Fruit fly (Drosophila melanogaster): ENCODE measurements around the gene Vha100-1.

Vha100-1 gene

DNA sequence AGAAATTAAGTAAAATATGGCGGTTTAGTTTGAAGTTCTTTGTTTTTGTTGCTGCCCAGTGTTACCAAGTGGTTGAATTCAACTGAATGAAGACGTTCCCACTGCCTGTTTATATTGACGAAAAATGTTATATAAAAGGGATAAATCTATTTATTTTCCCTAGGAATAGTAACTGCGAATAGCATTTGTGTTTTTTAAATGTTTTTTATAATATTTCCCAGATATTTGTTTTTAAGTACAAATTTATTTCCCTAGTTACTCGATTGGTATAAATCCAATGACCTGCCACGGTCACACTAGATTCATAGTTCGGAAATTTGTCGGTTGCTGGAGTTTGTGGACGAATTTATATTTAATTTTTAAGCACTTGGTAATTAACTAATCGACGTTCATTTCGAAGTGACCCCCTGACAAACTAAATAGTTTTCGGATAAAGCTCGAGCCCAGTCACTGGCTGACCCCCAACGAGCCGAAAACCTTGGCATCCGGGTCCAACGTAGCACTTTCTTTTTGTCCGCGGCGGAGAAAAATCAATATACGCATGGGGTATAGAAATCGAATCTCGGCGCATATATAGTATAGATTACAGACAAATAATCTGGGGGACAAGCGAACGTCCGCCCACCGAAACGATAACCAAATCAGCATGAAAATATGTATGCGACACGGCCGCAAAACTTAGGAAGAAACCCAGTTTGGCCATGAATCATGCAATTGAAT lies at the start of gene Vha100-1, which contains the start of gene dgt6:
Gene Vha100-1 (plus strand): TSS at position 292 of the 720 bp plus-strand sequence.
Gene dgt6 (minus strand): TSS at position 71 of the 720 bp plus-strand sequence.
- no peak for TF ChIP-seq cnc (optimal IDR thresholded peaks at IDR 0.05)
- TF ChIP-seq bab1 (GFP tag; optimal IDR thresholded peaks at IDR 0.05), result peak; percentile 37
- no peak for TF ChIP-seq tj (GFP tag; optimal IDR thresholded peaks at IDR 0.05)
- no peak for TF ChIP-seq kay (GFP tag; ENCODE audit: borderline replicate concordance)
- TF ChIP-seq CG7045 (GFP tag; optimal IDR thresholded peaks at IDR 0.05), result no peak
- TF ChIP-seq toe (GFP tag; optimal IDR thresholded peaks at IDR 0.05), result no peak
- TF ChIP-seq pad (GFP tag; optimal IDR thresholded peaks at IDR 0.05), result peak; percentile 24
- no peak for TF ChIP-seq CG5204 (GFP tag; optimal IDR thresholded peaks at IDR 0.05)
- no peak for TF ChIP-seq CG11617 (GFP tag; optimal IDR thresholded peaks at IDR 0.05)
- peak; percentile 10 for TF ChIP-seq Mnt (GFP tag; optimal IDR thresholded peaks at IDR 0.05)
- peak; percentile 30 for TF ChIP-seq CG12768 (GFP tag; optimal IDR thresholded peaks at IDR 0.05)
- no peak for TF ChIP-seq ovo (GFP tag; optimal IDR thresholded peaks at IDR 0.05)
- TF ChIP-seq cic (GFP tag; optimal IDR thresholded peaks at IDR 0.05), result no peak
- no peak for TF ChIP-seq Clk (GFP tag; optimal IDR thresholded peaks at IDR 0.05)
- no peak for TF ChIP-seq CG1620 (GFP tag; optimal IDR thresholded peaks at IDR 0.05)
- peak; percentile 89 for TF ChIP-seq CG14711 (tag; optimal IDR thresholded peaks at IDR 0.05)
- TF ChIP-seq CG7101 (tag; optimal IDR thresholded peaks at IDR 0.05), result peak; percentile 30
- TF ChIP-seq CG33017 (tag; optimal IDR thresholded peaks at IDR 0.05), result peak; percentile 5

DNA sequence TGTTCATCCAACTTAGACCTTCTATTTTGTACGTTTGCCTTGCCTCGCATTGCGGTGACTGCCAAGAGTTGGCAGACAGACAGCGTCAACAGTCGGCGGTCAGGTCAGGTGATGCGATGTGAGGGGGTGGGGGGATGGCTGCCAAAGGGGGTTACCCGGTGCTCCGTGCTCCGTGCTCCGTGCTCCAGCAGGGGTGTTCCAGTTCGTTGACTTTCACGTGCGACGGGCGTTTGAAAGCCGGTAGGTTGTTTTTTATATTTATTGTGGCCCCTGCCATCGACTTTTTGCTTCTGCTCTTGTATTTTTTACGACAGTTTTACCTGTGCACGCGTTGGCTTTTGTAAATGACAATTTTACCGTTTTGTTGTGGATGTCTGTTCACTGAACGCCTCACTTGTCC lies 49.0 kb upstream of the Vha100-1 start:
- no peak for TF ChIP-seq ovo (GFP tag; optimal IDR thresholded peaks at IDR 0.05)
- TF ChIP-seq Clk (GFP tag; optimal IDR thresholded peaks at IDR 0.05), result no peak
- TF ChIP-seq bab1 (GFP tag; optimal IDR thresholded peaks at IDR 0.05), result no peak
- TF ChIP-seq CG14711 (tag; optimal IDR thresholded peaks at IDR 0.05), result no peak
- no peak for TF ChIP-seq CG7045 (GFP tag; optimal IDR thresholded peaks at IDR 0.05)
- no peak for TF ChIP-seq cic (GFP tag; optimal IDR thresholded peaks at IDR 0.05)
- TF ChIP-seq kay (GFP tag; ENCODE audit: borderline replicate concordance), result no peak
- TF ChIP-seq CG7101 (tag; optimal IDR thresholded peaks at IDR 0.05), result no peak
- TF ChIP-seq cnc (optimal IDR thresholded peaks at IDR 0.05), result no peak
- TF ChIP-seq CG1620 (GFP tag; optimal IDR thresholded peaks at IDR 0.05), result no peak
- no peak for TF ChIP-seq toe (GFP tag; optimal IDR thresholded peaks at IDR 0.05)
- TF ChIP-seq Mnt (GFP tag; optimal IDR thresholded peaks at IDR 0.05), result no peak
- TF ChIP-seq CG11617 (GFP tag; optimal IDR thresholded peaks at IDR 0.05), result no peak
- no peak for TF ChIP-seq Crg-1 (GFP tag; optimal IDR thresholded peaks at IDR 0.05)
- TF ChIP-seq pad (GFP tag; optimal IDR thresholded peaks at IDR 0.05), result no peak
- TF ChIP-seq CG33017 (tag; optimal IDR thresholded peaks at IDR 0.05), result no peak
- TF ChIP-seq Hr96 (GFP tag; optimal IDR thresholded peaks at IDR 0.05), result no peak
- TF ChIP-seq tj (GFP tag; optimal IDR thresholded peaks at IDR 0.05), result no peak
- TF ChIP-seq CG12768 (GFP tag; optimal IDR thresholded peaks at IDR 0.05), result no peak

DNA sequence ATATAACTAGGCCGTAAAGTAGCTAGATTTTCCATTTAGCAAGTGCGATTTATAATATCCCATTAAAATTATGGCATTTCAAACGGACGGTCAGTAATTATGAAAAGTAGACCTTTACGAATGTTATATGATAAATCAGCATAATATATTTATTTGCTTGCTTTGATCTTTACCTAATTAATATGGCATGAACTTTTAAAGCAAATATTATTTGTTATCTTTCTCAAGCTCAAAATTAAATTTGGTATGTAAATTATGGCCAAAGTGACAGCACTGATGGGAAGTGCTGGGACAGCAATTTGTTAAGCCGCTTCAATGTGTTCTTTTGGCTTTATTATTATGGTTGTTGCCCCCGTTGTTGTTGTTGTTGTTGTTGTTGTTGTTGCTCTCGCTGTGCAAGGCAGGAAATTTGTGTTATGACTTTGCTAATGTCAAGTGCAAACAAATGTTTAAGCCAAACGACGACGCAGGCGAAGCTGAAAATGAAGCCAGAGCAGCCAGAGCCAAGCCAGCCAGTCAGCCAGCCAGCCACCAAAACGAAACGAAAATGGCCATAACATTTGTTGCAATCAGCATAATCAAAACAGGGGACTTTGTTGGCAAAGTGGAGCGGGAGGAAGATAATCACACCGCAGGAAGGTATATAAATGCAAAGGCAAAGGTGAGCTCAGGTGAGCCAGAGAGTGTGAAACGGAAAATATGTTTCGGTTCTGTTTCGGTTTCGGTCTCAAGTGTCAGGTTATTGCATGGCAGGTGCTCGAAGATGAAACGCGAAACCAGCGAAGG lies 48.3 kb upstream of the Vha100-1 start:
- peak; percentile 96 for TF ChIP-seq tj (GFP tag; optimal IDR thresholded peaks at IDR 0.05)
- TF ChIP-seq Crg-1 (GFP tag; optimal IDR thresholded peaks at IDR 0.05), result no peak
- no peak for TF ChIP-seq Hr96 (GFP tag; optimal IDR thresholded peaks at IDR 0.05)
- TF ChIP-seq cnc (optimal IDR thresholded peaks at IDR 0.05), result no peak
- no peak for TF ChIP-seq CG12768 (GFP tag; optimal IDR thresholded peaks at IDR 0.05)
- no peak for TF ChIP-seq CG7101 (tag; optimal IDR thresholded peaks at IDR 0.05)

DNA sequence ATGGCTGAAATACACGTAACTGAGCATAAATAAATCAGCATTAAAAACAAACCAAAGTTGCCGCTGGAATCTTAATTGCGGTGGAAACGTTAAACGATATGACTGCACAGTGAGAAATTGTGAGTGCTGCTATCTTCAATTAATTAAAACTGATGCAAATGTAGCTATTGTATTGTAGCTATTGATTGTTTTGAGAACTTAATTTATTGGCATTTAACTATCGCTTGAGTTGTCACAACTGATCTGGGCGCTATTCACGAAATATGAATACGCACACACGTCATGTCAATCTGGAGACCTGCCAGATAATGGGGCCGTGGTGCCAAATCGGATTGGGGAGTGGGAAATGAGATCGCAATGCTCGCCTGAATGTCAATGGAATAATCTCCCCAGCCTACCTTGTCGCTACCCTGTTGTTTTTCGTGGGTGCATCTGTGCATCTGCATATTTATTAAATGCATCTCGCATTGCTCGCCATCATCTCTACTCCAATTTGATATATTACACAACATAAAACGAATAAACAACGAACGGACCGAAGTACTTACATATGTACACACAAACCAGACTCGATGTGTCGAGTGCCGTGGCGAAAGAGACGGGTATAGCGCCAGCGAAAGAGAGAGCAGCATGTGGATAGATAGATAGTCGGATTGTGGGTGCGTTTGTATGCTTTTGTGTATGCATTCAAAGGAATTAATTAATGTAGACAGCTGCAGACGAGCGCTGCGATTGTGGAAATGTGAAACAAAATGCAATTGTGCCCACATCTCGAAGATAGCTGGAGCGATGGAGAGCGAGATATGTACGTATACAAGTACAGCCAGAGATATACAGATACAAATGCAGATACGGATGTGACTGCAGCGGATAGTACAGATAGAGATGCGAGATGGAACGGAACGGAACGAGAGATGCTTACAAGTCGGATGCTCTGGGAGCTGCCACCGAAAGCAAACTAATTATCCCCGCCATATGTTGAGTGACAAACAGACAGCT lies 47.2 kb upstream of the Vha100-1 start:
- TF ChIP-seq kay (GFP tag; ENCODE audit: borderline replicate concordance) (peak; percentile 66), CG33017 (tag; optimal IDR thresholded peaks at IDR 0.05) (no peak), CG7045 (GFP tag; optimal IDR thresholded peaks at IDR 0.05) (peak; percentile 2), CG14711 (tag; optimal IDR thresholded peaks at IDR 0.05) (no peak), Mnt (GFP tag; optimal IDR thresholded peaks at IDR 0.05) (no peak), CG12768 (GFP tag; optimal IDR thresholded peaks at IDR 0.05) (peak; percentile 51), CG1620 (GFP tag; optimal IDR thresholded peaks at IDR 0.05) (no peak), cic (GFP tag; optimal IDR thresholded peaks at IDR 0.05) (peak; percentile 5)

DNA sequence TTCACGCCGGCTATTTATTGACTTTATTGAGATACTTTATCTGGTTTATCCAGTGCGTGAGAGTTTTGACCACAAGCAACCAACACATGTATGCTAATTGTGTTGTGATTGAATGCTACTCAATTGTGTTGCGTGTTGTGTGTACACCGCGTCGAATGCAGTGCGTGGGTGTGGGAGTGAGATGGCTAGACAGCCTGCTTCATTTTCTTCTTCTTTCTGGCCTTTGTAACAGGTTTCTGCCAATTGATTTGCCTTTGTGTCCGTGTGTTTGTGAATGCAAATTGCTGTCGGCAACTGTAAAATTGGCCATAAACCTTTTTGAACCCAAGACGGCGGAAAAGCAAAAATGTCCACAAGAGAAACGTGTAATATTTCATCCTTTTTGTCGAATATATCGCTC lies 44.1 kb upstream of the Vha100-1 start:
- TF ChIP-seq cnc (optimal IDR thresholded peaks at IDR 0.05), result no peak
- TF ChIP-seq Clk (GFP tag; optimal IDR thresholded peaks at IDR 0.05), result no peak
- no peak for TF ChIP-seq CG5204 (GFP tag; optimal IDR thresholded peaks at IDR 0.05)
- TF ChIP-seq Hr96 (GFP tag; optimal IDR thresholded peaks at IDR 0.05), result no peak
- no peak for TF ChIP-seq CG7101 (tag; optimal IDR thresholded peaks at IDR 0.05)
